Fruit fly (Drosophila melanogaster) whole organism, wandering third instar larva: ENCODE measurements around the gene Ada1-2.

Experiments
- Abd-B ChIP-seq: fragments of >200 bp; optimal IDR thresholded peaks from 2 replicates; lab custom pipeline; 2017; ENCODE audit warnings: missing biosample characterization, missing genetic modification characterization
- CG32264 ChIP-seq: fragments of 200-800 bp; sonication (Bioruptor generic); optimal IDR thresholded peaks from 2 replicates; lab custom pipeline; 2016; ENCODE audit warnings: missing biosample characterization, missing genetic modification characterization
- CG9705 ChIP-seq: fragments of 200-800 bp; sonication (Bioruptor generic); optimal IDR thresholded peaks from 2 replicates; lab custom pipeline; 2018; ENCODE audit warnings: missing biosample characterization, mild to moderate bottlenecking, missing genetic modification characterization
- CrebA ChIP-seq: fragments of 200-800 bp; sonication (Bioruptor generic); optimal IDR thresholded peaks from 2 replicates; lab custom pipeline; 2016; ENCODE audit warnings: missing biosample characterization, mild to moderate bottlenecking, missing genetic modification characterization, borderline replicate concordance
- Dfd ChIP-seq: fragments of >200 bp; optimal IDR thresholded peaks from 2 replicates; lab custom pipeline; 2017; ENCODE audit warnings: missing biosample characterization, missing genetic modification characterization
- Dif ChIP-seq: fragments of 200-275, 200-300 bp; sonication (Bioruptor generic); optimal IDR thresholded peaks from 2 replicates; lab custom pipeline; 2018; ENCODE audit warnings: missing biosample characterization, missing genetic modification characterization; ENCODE audit not compliant: partially characterized antibody
- GATAd ChIP-seq: sonication (Bioruptor generic); optimal IDR thresholded peaks from 2 replicates; lab custom pipeline; 2016; ENCODE audit warnings: missing biosample characterization, missing genetic modification characterization
- HLH106 ChIP-seq: fragments of 200-800 bp; optimal IDR thresholded peaks from 3 replicates; lab custom pipeline; 2019; ENCODE audit warnings: missing biosample characterization, mild to moderate bottlenecking, missing genetic modification characterization, moderate library complexity
- Hnf4 ChIP-seq: fragments of 200-800 bp; sonication (Bioruptor generic); optimal IDR thresholded peaks from 2 replicates; lab custom pipeline; 2016; ENCODE audit warnings: missing biosample characterization, mild to moderate bottlenecking, missing genetic modification characterization
- Hr78 ChIP-seq: fragments of >200 bp; optimal IDR thresholded peaks from 2 replicates; lab custom pipeline; 2017; ENCODE audit warnings: missing biosample characterization, missing genetic modification characterization
- Hr83 ChIP-seq: fragments of 200-300 bp; sonication (Bioruptor generic); optimal IDR thresholded peaks from 2 replicates; lab custom pipeline; 2016; ENCODE audit warnings: missing biosample characterization, mild to moderate bottlenecking, missing genetic modification characterization, moderate library complexity; ENCODE audit not compliant: poor library complexity, severe bottlenecking
- Jra ChIP-seq: sonication (Bioruptor generic); optimal IDR thresholded peaks from 2 replicates; lab custom pipeline; 2016; ENCODE audit warnings: missing biosample characterization, missing genetic modification characterization
- Mio ChIP-seq: sonication (Bioruptor generic); optimal IDR thresholded peaks from 2 replicates; lab custom pipeline; 2016; ENCODE audit warnings: missing biosample characterization, missing genetic modification characterization
- Myc ChIP-seq: fragments of >200 bp; optimal IDR thresholded peaks from 2 replicates; lab custom pipeline; 2017
- N ChIP-seq: fragments of >200 bp; optimal IDR thresholded peaks from 2 replicates; lab custom pipeline; 2018; ENCODE audit warnings: missing biosample characterization, missing external identifiers, missing genetic modification characterization
- OdsH ChIP-seq: fragments of 200-800 bp; sonication (Bioruptor generic); optimal IDR thresholded peaks from 2 replicates; lab custom pipeline; 2016; ENCODE audit warnings: missing biosample characterization, mild to moderate bottlenecking, missing genetic modification characterization
- Rel ChIP-seq, 2 experiments: fragments of 200-800 bp; sonication (Bioruptor generic) in 1 of 2; optimal IDR thresholded peaks; 2 replicates in 1 of 2; 3 replicates in 1 of 2; lab custom pipeline; 2016 to 2019; ENCODE audit warnings: mild to moderate bottlenecking in 2 of 2, missing biosample characterization in 2 of 2, missing genetic modification characterization in 2 of 2, moderate library complexity in 1 of 2
- Sp1 ChIP-seq: fragments of 200-800 bp; sonication (Bioruptor generic); optimal IDR thresholded peaks from 3 replicates; lab custom pipeline; 2019; ENCODE audit warnings: missing biosample characterization, mild to moderate bottlenecking, missing genetic modification characterization, moderate library complexity
- Vsx2 ChIP-seq: fragments of 200-300, 225-300 bp; sonication (Bioruptor generic); optimal IDR thresholded peaks from 2 replicates; lab custom pipeline; 2018; ENCODE audit warnings: missing biosample characterization, missing genetic modification characterization; ENCODE audit not compliant: partially characterized antibody
- br ChIP-seq: fragments of 200-800 bp; sonication (Bioruptor generic); optimal IDR thresholded peaks from 2 replicates; lab custom pipeline; 2016; ENCODE audit warnings: missing biosample characterization, missing genetic modification characterization
- brk ChIP-seq: fragments of 200-800 bp; sonication (Bioruptor generic); optimal IDR thresholded peaks from 2 replicates; lab custom pipeline; 2016; ENCODE audit warnings: missing biosample characterization, mild to moderate bottlenecking, missing genetic modification characterization
- dl ChIP-seq, 2 experiments: fragments of 175-275, 200-275 bp in 1 of 2; fragments of 200-275 bp in 1 of 2; sonication (Bioruptor generic); optimal IDR thresholded peaks; lab custom pipeline; 2018; ENCODE audit warnings: mild to moderate bottlenecking in 2 of 2, missing biosample characterization in 2 of 2, missing genetic modification characterization in 2 of 2, moderate library complexity in 2 of 2; ENCODE audit not compliant: partially characterized antibody in 2 of 2, insufficient read depth in 1 of 2
- dmrt93B ChIP-seq: fragments of 200-800 bp; sonication (Bioruptor generic); optimal IDR thresholded peaks from 2 replicates; lab custom pipeline; 2018; ENCODE audit warnings: missing biosample characterization, mild to moderate bottlenecking, missing genetic modification characterization
- dsf ChIP-seq: sonication (Bioruptor generic); optimal IDR thresholded peaks from 2 replicates; lab custom pipeline; 2016; ENCODE audit warnings: missing biosample characterization, missing genetic modification characterization, borderline replicate concordance
- ey ChIP-seq: fragments of 200-800 bp; sonication (Bioruptor generic); optimal IDR thresholded peaks from 2 replicates; lab custom pipeline; 2016; ENCODE audit warnings: missing biosample characterization, missing genetic modification characterization
- foxo ChIP-seq, 2 experiments: fragments of 200-800 bp; sonication (Bioruptor generic); optimal IDR thresholded peaks; 2 replicates in 1 of 2; 3 replicates in 1 of 2; lab custom pipeline; 2016 to 2017; ENCODE audit warnings: missing biosample characterization in 2 of 2, missing genetic modification characterization in 2 of 2
- fru ChIP-seq: fragments of 200-800 bp; sonication (Bioruptor generic); optimal IDR thresholded peaks from 3 replicates; lab custom pipeline; 2016; ENCODE audit warnings: missing biosample characterization, mild to moderate bottlenecking, missing genetic modification characterization
- h ChIP-seq: fragments of 200-800 bp; sonication (Bioruptor generic); optimal IDR thresholded peaks from 3 replicates; lab custom pipeline; 2016; ENCODE audit warnings: missing biosample characterization, mild to moderate bottlenecking, missing genetic modification characterization
- jim ChIP-seq: fragments of 175-275, 200-325 bp; sonication (Bioruptor generic); optimal IDR thresholded peaks from 2 replicates; lab custom pipeline; 2016; ENCODE audit warnings: missing biosample characterization, mild to moderate bottlenecking, missing genetic modification characterization
- lola ChIP-seq: fragments of >200 bp; optimal IDR thresholded peaks from 2 replicates; lab custom pipeline; 2017; ENCODE audit warnings: missing biosample characterization, missing genetic modification characterization
- pan ChIP-seq: fragments of >200 bp; optimal IDR thresholded peaks from 2 replicates; lab custom pipeline; 2017
- psq ChIP-seq: fragments of 200-800 bp; sonication (Bioruptor generic); optimal IDR thresholded peaks from 3 replicates; lab custom pipeline; 2017; ENCODE audit warnings: missing biosample characterization, mild to moderate bottlenecking, missing genetic modification characterization, moderate library complexity
- rgr ChIP-seq: fragments of 200-800 bp; sonication (Bioruptor generic); optimal IDR thresholded peaks from 3 replicates; lab custom pipeline; 2016; ENCODE audit warnings: missing biosample characterization, mild to moderate bottlenecking, missing genetic modification characterization
- sage ChIP-seq: fragments of 200-800 bp; sonication (Bioruptor generic); optimal IDR thresholded peaks from 2 replicates; lab custom pipeline; 2016; ENCODE audit warnings: missing biosample characterization, mild to moderate bottlenecking, missing genetic modification characterization
- sv ChIP-seq: fragments of 200-800 bp; sonication (Bioruptor generic); optimal IDR thresholded peaks from 3 replicates; lab custom pipeline; 2016; ENCODE audit warnings: missing biosample characterization, missing genetic modification characterization
- tai ChIP-seq: sonication (Bioruptor generic); optimal IDR thresholded peaks from 2 replicates; lab custom pipeline; 2016; ENCODE audit warnings: missing biosample characterization, missing genetic modification characterization
- usp ChIP-seq: fragments of >200 bp; optimal IDR thresholded peaks from 2 replicates; lab custom pipeline; 2017; ENCODE audit warnings: missing biosample characterization, missing genetic modification characterization
- woc ChIP-seq: sonication (Bioruptor generic); optimal IDR thresholded peaks from 2 replicates; lab custom pipeline; 2016; ENCODE audit warnings: missing biosample characterization, mild to moderate bottlenecking, missing genetic modification characterization

Gene Ada1-2

dm6 chr2L:12007331-12007791 lies 14.7 kb downstream of the Ada1-2 start:
- TF ChIP-seq lola (GFP tag; lab: Kevin White, UChicago) (no peak), usp (no peak), dsf (GFP tag; lab: Kevin White, UChicago) (no peak), Hnf4 (GFP tag; lab: Kevin White, UChicago) (peak; percentile 45), dl (GFP tag; optimal IDR thresholded peaks at IDR 0.05; lab: Kevin White, UChicago; ENCODE audit: insufficient read depth in 1 of 2, partially characterized antibody in 2 of 2) (peak; percentile 78 to 87), sv (GFP tag; lab: Kevin White, UChicago) (no peak), GATAd (GFP tag; lab: Kevin White, UChicago) (no peak), Rel (GFP tag; optimal IDR thresholded peaks at IDR 0.05; lab: Kevin White, UChicago) (no peak), Rel (tag; optimal IDR thresholded peaks at IDR 0.05; lab: Kevin White, UChicago) (peak; percentile 96), jim (GFP tag; lab: Kevin White, UChicago) (no peak), psq (GFP tag; lab: Kevin White, UChicago) (no peak), CG32264 (GFP tag; lab: Kevin White, UChicago) (no peak), Hr78 (GFP tag; lab: Kevin White, UChicago) (no peak), ey (GFP tag; lab: Kevin White, UChicago) (peak; percentile 48), Abd-B (no peak), woc (GFP tag; lab: Kevin White, UChicago) (no peak), CG9705 (peak; percentile 3), br (peak; percentile 76), HLH106 (tag; lab: Kevin White, UChicago) (peak; percentile 51), Dif (no peak), Myc (no peak), h (peak; percentile 86), CrebA (GFP tag; lab: Kevin White, UChicago) (no peak), Mio (GFP tag; lab: Kevin White, UChicago) (no peak), fru (GFP tag; lab: Kevin White, UChicago) (peak; percentile 56), Dfd (GFP tag; lab: Kevin White, UChicago) (no peak), dmrt93B (GFP tag; lab: Kevin White, UChicago) (peak; percentile 12), Sp1 (GFP tag; lab: Kevin White, UChicago) (peak; percentile 76), pan (lab: Kevin White, UChicago) (no peak), sage (GFP tag; lab: Kevin White, UChicago) (no peak), OdsH (no peak), brk (GFP tag; lab: Kevin White, UChicago) (no peak), Jra (GFP tag; lab: Kevin White, UChicago) (peak; percentile 86), N (no peak), Vsx2 (GFP tag; lab: Kevin White, UChicago) (no peak), Hr83 (GFP tag; lab: Kevin White, UChicago) (peak; percentile 88), foxo (GFP tag; optimal IDR thresholded peaks at IDR 0.05; lab: Kevin White, UChicago) (no peak), rgr (peak; percentile 45), tai (GFP tag; lab: Kevin White, UChicago) (no peak)

- TF ChIP-seq dmrt93B (GFP tag; lab: Kevin White, UChicago) (no peak), br (no peak), foxo (GFP tag; optimal IDR thresholded peaks at IDR 0.05; lab: Kevin White, UChicago) (no peak), HLH106 (tag; lab: Kevin White, UChicago) (no peak), Myc (no peak), Abd-B (no peak), usp (no peak), CrebA (GFP tag; lab: Kevin White, UChicago) (no peak), rgr (no peak), Hr83 (GFP tag; lab: Kevin White, UChicago) (no peak), brk (GFP tag; lab: Kevin White, UChicago) (no peak), Jra (GFP tag; lab: Kevin White, UChicago) (no peak), sage (GFP tag; lab: Kevin White, UChicago) (no peak), pan (lab: Kevin White, UChicago) (no peak), Hnf4 (GFP tag; lab: Kevin White, UChicago) (no peak), woc (GFP tag; lab: Kevin White, UChicago) (no peak), dl (GFP tag; optimal IDR thresholded peaks at IDR 0.05; lab: Kevin White, UChicago; ENCODE audit: insufficient read depth in 1 of 2, partially characterized antibody in 2 of 2) (no peak), jim (GFP tag; lab: Kevin White, UChicago) (no peak), Dfd (GFP tag; lab: Kevin White, UChicago) (no peak)
- TF ChIP-seq, all 38 proteins: peak for 0
Measured at dm6 chr2L:12007853-12008252, 15.2 kb downstream of the Ada1-2 start, which contains the start of gene Rh5. TSS of gene Rh5 (plus strand) at chr2L:12008153.
